Fruit fly (Drosophila melanogaster): ENCODE data around the gene lmgB.

The lmgB gene

dm6 chr2L:8522781-8523180 is 5.6 kb downstream of the lmgB start (continued):
- TF ChIP-seq dpn (GFP tag; optimal IDR thresholded peaks at IDR 0.05) = no peak
- no peak for TF ChIP-seq CG31224 (GFP tag; IDR thresholded peaks at IDR 0.05)
- TF ChIP-seq CG2199 (GFP tag; IDR thresholded peaks at IDR 0.05) = 0 out of 3 replicates have a peak, but pooled peaks have one; percentile 51

- peak; percentile 26; the same call in 1 of the 2 replicates for TF ChIP-seq MBD-R2 (GFP tag; IDR thresholded peaks at IDR 0.05)
- TF ChIP-seq CG2129 (GFP tag; IDR thresholded peaks at IDR 0.05; ENCODE audit: partially characterized antibody) = peak; percentile 47; the same call in 1 of the 2 replicates
- no peak for TF ChIP-seq gcm (GFP tag; optimal IDR thresholded peaks at IDR 0.05)
- TF ChIP-seq CG14965 (GFP tag; optimal IDR thresholded peaks at IDR 0.05; ENCODE audit: borderline replicate concordance) = no peak
- TF ChIP-seq Trl (optimal IDR thresholded peaks at IDR 0.05) = peak in 1 of 2 experiments; percentile 43
- TF ChIP-seq Trl (GFP tag; optimal IDR thresholded peaks at IDR 0.05) = peak; percentile 25
- peak; percentile 20 for TF ChIP-seq CG10462 (GFP tag; optimal IDR thresholded peaks at IDR 0.05)
- no peak for TF ChIP-seq Aef1 (GFP tag; IDR thresholded peaks at IDR 0.05)
- no peak for TF ChIP-seq ase (GFP tag; IDR thresholded peaks at IDR 0.05)
- TF ChIP-seq gro (GFP tag; optimal IDR thresholded peaks at IDR 0.05) = peak; percentile 24
- TF ChIP-seq sim (GFP tag; IDR thresholded peaks at IDR 0.05) = no peak
- TF ChIP-seq CG4617 (GFP tag; optimal IDR thresholded peaks at IDR 0.05; ENCODE audit: borderline replicate concordance) = no peak
- no peak for TF ChIP-seq Drgx (GFP tag; IDR thresholded peaks at IDR 0.05)
- TF ChIP-seq sna (GFP tag; IDR thresholded peaks at IDR 0.05; ENCODE audit: partially characterized antibody) = 0 out of 2 replicates have a peak, but pooled peaks have one; percentile 19
- 0 out of 2 replicates have a peak, but pooled peaks have one; percentile 25 for TF ChIP-seq CG31441 (GFP tag; IDR thresholded peaks at IDR 0.05)
- peak; percentile 42; the same call in 2 of the 3 replicates for TF ChIP-seq Opbp (GFP tag; IDR thresholded peaks at IDR 0.05; ENCODE audit: partially characterized antibody)
- TF ChIP-seq CG12769 (tag; optimal IDR thresholded peaks at IDR 0.05) = no peak
- TF ChIP-seq Nf-YB (GFP tag; optimal IDR thresholded peaks at IDR 0.05) = peak; percentile 5
- TF ChIP-seq CG17568 (GFP tag; optimal IDR thresholded peaks at IDR 0.05) = no peak
- peak; percentile 28 for TF ChIP-seq oc (tag; optimal IDR thresholded peaks at IDR 0.05)
- no peak for TF ChIP-seq sob (GFP tag; IDR thresholded peaks at IDR 0.05)
- no peak for TF ChIP-seq eyg (GFP tag; optimal IDR thresholded peaks at IDR 0.05)
- peak; percentile 37 for TF ChIP-seq CG10267 (tag; optimal IDR thresholded peaks at IDR 0.05)
- TF ChIP-seq btn (GFP tag; optimal IDR thresholded peaks at IDR 0.05) = no peak
- no peak for TF ChIP-seq lab (GFP tag; optimal IDR thresholded peaks at IDR 0.05)
- TF ChIP-seq cg (GFP tag; optimal IDR thresholded peaks at IDR 0.05) = peak; percentile 70
- TF ChIP-seq D19A (tag; optimal IDR thresholded peaks at IDR 0.05) = peak; percentile 40
- TF ChIP-seq tx (GFP tag; optimal IDR thresholded peaks at IDR 0.05) = no peak
- no peak for TF ChIP-seq CG18764 (GFP tag; optimal IDR thresholded peaks at IDR 0.05)
- peak; percentile 32 for TF ChIP-seq CoRest (tag; optimal IDR thresholded peaks at IDR 0.05)
- no peak for TF ChIP-seq bab2 (GFP tag; optimal IDR thresholded peaks at IDR 0.05)
- peak; percentile 0 for TF ChIP-seq CG18262 (tag; optimal IDR thresholded peaks at IDR 0.05)
- peak; percentile 4 for TF ChIP-seq CG1792 (GFP tag; optimal IDR thresholded peaks at IDR 0.05)
- peak; percentile 95 for TF ChIP-seq wek (GFP tag; optimal IDR thresholded peaks at IDR 0.05)
- no peak for TF ChIP-seq Antp (GFP tag; optimal IDR thresholded peaks at IDR 0.05)
- TF ChIP-seq CG8290 (GFP tag; optimal IDR thresholded peaks at IDR 0.05) = peak; percentile 52
- TF ChIP-seq CG8290 (tag; optimal IDR thresholded peaks at IDR 0.05) = no peak
- peak; percentile 24 for TF ChIP-seq Kr (GFP tag; optimal IDR thresholded peaks at IDR 0.05)
- peak; percentile 73 for TF ChIP-seq kni (GFP tag; optimal IDR thresholded peaks at IDR 0.05)
- no peak for TF ChIP-seq jing (GFP tag; optimal IDR thresholded peaks at IDR 0.05)
- TF ChIP-seq Fer1 (GFP tag; optimal IDR thresholded peaks at IDR 0.05) = peak; percentile 8
- peak; percentile 3 for TF ChIP-seq tin (GFP tag; optimal IDR thresholded peaks at IDR 0.05)
- peak; percentile 56 for TF ChIP-seq CG13287 (GFP tag; IDR thresholded peaks at IDR 0.05; ENCODE audit: partially characterized antibody)
- TF ChIP-seq CG7745 (tag; optimal IDR thresholded peaks at IDR 0.05) = no peak
- TF ChIP-seq gsb (GFP tag; IDR thresholded peaks at IDR 0.05) = 0 out of 2 replicates have a peak, but pooled peaks have one; percentile 24
Measured at dm6 chr2L:8521724-8522309, 6.6 kb downstream of the lmgB start, which contains the start of gene Acer. Acer (plus strand) TSS chr2L:8521933.
